Worm (Caenorhabditis elegans) whole organism, L4 larva: ENCODE results near the gene ell-1.
A peak's percentile ranks its signal among the peaks of the same experiment; 100 is the strongest.

Experiments
- F37D6.2 ChIP-seq: sonication (generic microtip); optimal IDR thresholded peaks from 2 replicates; lab custom pipeline; 2016; ENCODE audit warnings: mild to moderate bottlenecking, missing genetic modification characterization, missing compliant biosample characterization
- F49E8.2 ChIP-seq: sonication (generic microtip); optimal IDR thresholded peaks from 2 replicates; lab custom pipeline; 2016; ENCODE audit warnings: missing compliant biosample characterization, mild to moderate bottlenecking, missing genetic modification characterization, borderline replicate concordance
- T26A8.4 ChIP-seq: fragments of 200-800 bp; sonication (Bioruptor generic); IDR thresholded peaks from 2 replicates; pipeline ENCODE4 v1.3.6; 2022; ENCODE audit warnings: missing genetic modification characterization, missing compliant biosample characterization
- Y105C5A.15 ChIP-seq: fragments of 200-800 bp; sonication (Bioruptor generic); IDR thresholded peaks from 2 replicates; pipeline ENCODE4 v1.3.6; 2022; ENCODE audit warnings: missing genetic modification characterization, missing compliant biosample characterization
- Y48G9A.11 ChIP-seq: fragments of 200-800 bp; sonication (Bioruptor generic); IDR thresholded peaks from 2 replicates; pipeline ENCODE4 v1.3.6; 2022; ENCODE audit warnings: missing genetic modification reagents, missing genetic modification characterization, missing compliant biosample characterization
- Y5F2A.4 ChIP-seq: fragments of 200-800 bp; sonication (Bioruptor generic); optimal IDR thresholded peaks from 2 replicates; lab custom pipeline; 2018; ENCODE audit warnings: mild to moderate bottlenecking, missing genetic modification characterization, missing compliant biosample characterization
- Y75B8A.6 ChIP-seq: fragments of 200-800 bp; sonication (Bioruptor generic); IDR thresholded peaks from 2 replicates; pipeline ENCODE4 v1.3.6; 2022; ENCODE audit warnings: missing genetic modification reagents, missing genetic modification characterization, missing compliant biosample characterization
- aha-1 ChIP-seq: fragments of 150-350 bp; peaks from one replicate; lab custom pipeline; 2014; ENCODE audit warnings: missing biosample characterization, missing genetic modification characterization
- aly-2 ChIP-seq: sonication (generic microtip); optimal IDR thresholded peaks from 2 replicates; lab custom pipeline; 2018; ENCODE audit warnings: missing biosample characterization, missing genetic modification characterization
- ama-1 ChIP-seq: fragments of 150-350 bp; optimal IDR thresholded peaks from 2 replicates; lab custom pipeline; 2014; ENCODE audit warnings: inconsistent platforms, mixed read lengths
- ceh-20 ChIP-seq: fragments of 200-800 bp; sonication (Bioruptor generic); IDR thresholded peaks from 2 replicates; pipeline ENCODE4 v1.3.6; 2022; ENCODE audit warnings: missing genetic modification reagents, missing genetic modification characterization, missing compliant biosample characterization
- ceh-32 ChIP-seq: sonication (generic microtip); optimal IDR thresholded peaks from 2 replicates; lab custom pipeline; 2016; ENCODE audit warnings: mild to moderate bottlenecking, missing genetic modification characterization, missing compliant biosample characterization; ENCODE audit not compliant: poor library complexity
- ceh-62 ChIP-seq: sonication (generic microtip); optimal IDR thresholded peaks from 2 replicates; lab custom pipeline; 2017; ENCODE audit warnings: missing biosample characterization, missing genetic modification characterization
- ces-1 ChIP-seq: fragments of 150-350 bp; sonication (generic microtip); optimal IDR thresholded peaks from 4 replicates; lab custom pipeline; 2014; ENCODE audit warnings: missing biosample characterization, missing genetic modification reagents, missing genetic modification characterization
- ctbp-1 ChIP-seq: fragments of 200-800 bp; sonication (Bioruptor generic); IDR thresholded peaks from 2 replicates; pipeline ENCODE4 v1.3.6; 2022; ENCODE audit warnings: missing genetic modification reagents, missing genetic modification characterization, missing compliant biosample characterization
- dmd-8 ChIP-seq: fragments of 200-800 bp; sonication (Bioruptor generic); IDR thresholded peaks from 2 replicates; pipeline ENCODE4 v1.3.6; 2022; ENCODE audit warnings: missing genetic modification characterization, missing compliant biosample characterization
- duxl-1 ChIP-seq: sonication (generic microtip); optimal IDR thresholded peaks from 2 replicates; lab custom pipeline; 2016; ENCODE audit warnings: mild to moderate bottlenecking, missing genetic modification characterization, moderate library complexity, missing compliant biosample characterization; ENCODE audit not compliant: poor library complexity
- dve-1 ChIP-seq: sonication (generic microtip); optimal IDR thresholded peaks from 2 replicates; lab custom pipeline; 2017; ENCODE audit warnings: antibody characterized with exemption, mild to moderate bottlenecking, missing genetic modification characterization, missing compliant biosample characterization; ENCODE audit not compliant: insufficient read depth
- fos-1 ChIP-seq: fragments of 150-350 bp; optimal IDR thresholded peaks from 2 replicates; lab custom pipeline; 2014; ENCODE audit warnings: missing biosample characterization, missing genetic modification characterization
- lin-1 ChIP-seq: fragments of 200-800 bp; sonication (Bioruptor generic); IDR thresholded peaks from 2 replicates; pipeline ENCODE4 v1.3.6; 2022; ENCODE audit warnings: missing genetic modification reagents, missing genetic modification characterization, missing compliant biosample characterization
- lin-13 ChIP-seq: fragments of 150-350 bp; optimal IDR thresholded peaks from 2 replicates; lab custom pipeline; 2014; ENCODE audit warnings: missing biosample characterization, missing genetic modification reagents, missing genetic modification characterization
- lin-38 ChIP-seq: fragments of 200-800 bp; sonication (Bioruptor generic); IDR thresholded peaks from 2 replicates; pipeline ENCODE4 v1.3.6; 2022; ENCODE audit warnings: missing genetic modification reagents, missing genetic modification characterization, missing compliant biosample characterization
- madf-5 ChIP-seq, 2 experiments: fragments of 200-800 bp; sonication (Bioruptor generic); IDR thresholded peaks; 2 replicates each; pipeline ENCODE4 v1.3.6; 2022; ENCODE audit warnings: missing compliant biosample characterization in 2 of 2, missing genetic modification characterization in 2 of 2
- madf-9 ChIP-seq: fragments of 200-800 bp; sonication (Bioruptor generic); conservative IDR thresholded peaks from 2 replicates; pipeline ENCODE4 v1.3.6; 2022; ENCODE audit warnings: missing genetic modification reagents, missing genetic modification characterization, missing compliant biosample characterization
- mdl-1 ChIP-seq, 2 experiments: fragments of 150-350 bp in 1 of 2; sonication (generic microtip) in 1 of 2; optimal IDR thresholded peaks; 2 replicates each; lab custom pipeline; 2014 to 2017; ENCODE audit warnings: missing biosample characterization in 2 of 2, missing genetic modification characterization in 2 of 2
- mxl-2 ChIP-seq: fragments of 200-800 bp; sonication (Bioruptor generic); conservative IDR thresholded peaks from 2 replicates; pipeline ENCODE4 v1.3.6; 2022; ENCODE audit warnings: missing genetic modification reagents, missing genetic modification characterization, missing compliant biosample characterization
- mxl-3 ChIP-seq: fragments of 200-800 bp; sonication (Bioruptor generic); optimal IDR thresholded peaks from 2 replicates; lab custom pipeline; 2018; ENCODE audit warnings: mild to moderate bottlenecking, missing genetic modification characterization, missing compliant biosample characterization
- nhr-25 ChIP-seq: sonication (generic microtip); optimal IDR thresholded peaks from 2 replicates; lab custom pipeline; 2017; ENCODE audit warnings: missing genetic modification characterization, mild to moderate bottlenecking, missing compliant biosample characterization, antibody characterized with exemption, moderate library complexity, borderline replicate concordance; ENCODE audit not compliant: insufficient read depth
- nhr-48 ChIP-seq: sonication (generic microtip); optimal IDR thresholded peaks from 2 replicates; lab custom pipeline; 2016; ENCODE audit warnings: mild to moderate bottlenecking, missing genetic modification characterization, missing compliant biosample characterization
- nhr-76 ChIP-seq: fragments of 150-350 bp; optimal IDR thresholded peaks from 2 replicates; lab custom pipeline; 2014; ENCODE audit warnings: missing biosample characterization, missing genetic modification characterization
- sdz-12 ChIP-seq: fragments of 200-800 bp; sonication (Bioruptor generic); optimal IDR thresholded peaks from 2 replicates; lab custom pipeline; 2018; ENCODE audit warnings: mild to moderate bottlenecking, missing genetic modification characterization, missing compliant biosample characterization
- snpc-1.2 ChIP-seq: fragments of 200-800 bp; sonication (Bioruptor generic); IDR thresholded peaks from 2 replicates; pipeline ENCODE4 v1.3.6; 2022; ENCODE audit warnings: missing genetic modification reagents, missing genetic modification characterization, missing compliant biosample characterization
- snpc-4 ChIP-seq: fragments of 150-350 bp; optimal IDR thresholded peaks from 2 replicates; lab custom pipeline; 2014; ENCODE audit warnings: missing biosample characterization, missing genetic modification characterization
- unc-130 ChIP-seq: sonication (generic microtip); optimal IDR thresholded peaks from 2 replicates; lab custom pipeline; 2016; ENCODE audit warnings: missing genetic modification reagents, missing genetic modification characterization, missing compliant biosample characterization
- zfp-2 ChIP-seq: sonication (generic microtip); optimal IDR thresholded peaks from 2 replicates; lab custom pipeline; 2016; ENCODE audit warnings: mild to moderate bottlenecking, missing genetic modification characterization, missing compliant biosample characterization
- zfp-3 ChIP-seq: fragments of 200-800 bp; sonication (Bioruptor generic); conservative IDR thresholded peaks from 2 replicates; pipeline ENCODE4 v1.3.6; 2022; ENCODE audit warnings: missing genetic modification reagents, missing genetic modification characterization, missing compliant biosample characterization

Gene ell-1

ce11 chrIV:4390438-4390894, 3.7 kb upstream of the ell-1 start, which contains the start of the genes rpl-7A and set-21 (continued):
- TF ChIP-seq madf-5 (GFP tag; IDR thresholded peaks at IDR 0.05; lab: Robert Waterston, UW) (peak; percentile 73 to 95; a peak in 3 of 4 replicates), dve-1 (peak; percentile 92), ces-1 (no peak), aly-2 (tag; lab: Kevin White, UChicago) (no peak), F49E8.2 (peak; percentile 82), mxl-3 (GFP tag; lab: Kevin White, UChicago) (peak; percentile 90), Y5F2A.4 (GFP tag; lab: Kevin White, UChicago) (peak; percentile 80), zfp-3 (GFP tag; lab: Robert Waterston, UW) (peak; percentile 98), ceh-20 (peak; percentile 98), zfp-2 (peak; percentile 92), nhr-25 (tag; lab: Kevin White, UChicago) (peak; percentile 93), nhr-76 (no peak), fos-1 (peak; percentile 40), lin-1 (GFP tag; lab: Robert Waterston, UW) (peak; percentile 95), Y105C5A.15 (GFP tag; lab: Robert Waterston, UW) (peak; percentile 66; the same call in 1 of the 2 replicates), Y75B8A.6 (GFP tag; lab: Robert Waterston, UW) (peak; percentile 95), mdl-1 (tag; optimal IDR thresholded peaks at IDR 0.05; lab: Kevin White, UChicago) (peak in 1 of 2 experiments; percentile 68), lin-13 (peak; percentile 81), snpc-4 (no peak), duxl-1 (peak; percentile 94), nhr-48 (tag; lab: Kevin White, UChicago) (peak; percentile 84), ceh-62 (tag; lab: Kevin White, UChicago) (no peak), ama-1 (lab: Kevin White, UChicago) (no peak), ctbp-1 (GFP tag; lab: Robert Waterston, UW) (peak; percentile 95), ceh-32 (tag; lab: Kevin White, UChicago) (peak; percentile 10), mxl-2 (peak; percentile 82), dmd-8 (GFP tag; lab: Robert Waterston, UW) (peak; percentile 71; the same call in 1 of the 2 replicates), F37D6.2 (tag; lab: Kevin White, UChicago) (peak; percentile 93), madf-9 (GFP tag; lab: Robert Waterston, UW) (peak; percentile 95)

DNA sequence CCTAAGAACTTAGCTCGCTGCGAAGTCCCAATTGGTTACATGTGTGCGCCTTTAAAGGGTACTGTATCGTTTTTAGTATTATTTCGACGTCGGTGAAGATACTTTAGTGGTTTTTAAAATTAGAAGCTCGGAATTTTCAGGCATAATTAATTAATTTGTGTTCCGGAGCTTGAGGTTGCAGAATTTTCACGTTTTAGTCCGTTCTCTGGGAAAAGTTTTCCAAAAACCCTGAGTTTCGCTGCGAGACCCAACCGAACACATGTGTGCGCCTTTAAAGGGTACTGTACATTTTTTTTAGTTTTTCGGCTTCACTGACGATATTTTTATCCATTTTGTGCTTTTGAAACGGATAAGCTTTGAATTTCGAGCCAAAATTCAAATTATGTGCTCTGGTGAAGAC, 722 bp upstream of the ell-1 start:
- TF ChIP-seq T26A8.4 (GFP tag; lab: Robert Waterston, UW) (no peak), sdz-12 (GFP tag; lab: Kevin White, UChicago) (no peak), Y48G9A.11 (peak; percentile 53; the same call in 1 of the 2 replicates), lin-38 (GFP tag; lab: Robert Waterston, UW) (peak; percentile 73), unc-130 (GFP tag; lab: Kevin White, UChicago) (peak; percentile 22), snpc-1.2 (peak; percentile 66; the same call in 1 of the 2 replicates), F49E8.2 (peak; percentile 74)

- TF ChIP-seq aha-1 (tag; lab: Kevin White, UChicago), result peak; percentile 91
- TF ChIP-seq mdl-1 (tag; optimal IDR thresholded peaks at IDR 0.05; lab: Kevin White, UChicago), result no peak
- TF ChIP-seq aly-2 (tag; lab: Kevin White, UChicago), result no peak
Observed at ce11 chrIV:4395555-4395954, 1.3 kb downstream of the ell-1 start.
